Worm (Caenorhabditis elegans) whole organism, L1 larva: Measurements from ENCODE around the gene sptl-1.

ENCODE experiments used
- C16A3.4 ChIP-seq: fragments of 150-350 bp; optimal IDR thresholded peaks from 2 replicates; lab custom pipeline; 2014; ENCODE audit warnings: missing biosample characterization, missing genetic modification characterization
- aha-1 ChIP-seq: fragments of 150-350 bp; optimal IDR thresholded peaks from 2 replicates; lab custom pipeline; 2014; ENCODE audit warnings: missing biosample characterization, missing genetic modification characterization
- ama-1 ChIP-seq: fragments of 150-350 bp; optimal IDR thresholded peaks from 2 replicates; lab custom pipeline; 2014
- ceh-8 ChIP-seq: fragments of 200-800 bp; sonication (Bioruptor generic); optimal IDR thresholded peaks from 2 replicates; lab custom pipeline; 2018; ENCODE audit warnings: mild to moderate bottlenecking, missing genetic modification characterization, moderate library complexity, missing compliant biosample characterization
- ceh-90 ChIP-seq: sonication (generic microtip); optimal IDR thresholded peaks from 2 replicates; lab custom pipeline; 2016; ENCODE audit warnings: missing genetic modification characterization, missing compliant biosample characterization
- ces-1 ChIP-seq: fragments of 150-350 bp; optimal IDR thresholded peaks from 2 replicates; lab custom pipeline; 2014; ENCODE audit warnings: missing biosample characterization, missing genetic modification reagents, missing genetic modification characterization
- efl-1 ChIP-seq, 4 experiments: fragments of 150-350 bp; optimal IDR thresholded peaks in 3 of 4; peaks in 1 of 4; 1 replicate in 1 of 4; 2 replicates in 3 of 4; lab custom pipeline; 2014; ENCODE audit warnings: missing biosample characterization in 2 of 4, missing genetic modification characterization in 2 of 4, missing genetic modification reagents in 2 of 4
- efl-3 ChIP-seq: fragments of 200-800 bp; sonication (Bioruptor generic); optimal IDR thresholded peaks from 2 replicates; lab custom pipeline; 2018; ENCODE audit warnings: mild to moderate bottlenecking, missing genetic modification characterization, missing compliant biosample characterization
- elt-3 ChIP-seq, 6 experiments: fragments of 150-350 bp in 1 of 6; sonication (generic microtip); optimal IDR thresholded peaks; 2 replicates each; lab custom pipeline; 2017 to 2018; ENCODE audit warnings: missing biosample characterization in 6 of 6, missing genetic modification characterization in 6 of 6, inconsistent platforms in 1 of 6
- fkh-10 ChIP-seq: sonication (generic microtip); optimal IDR thresholded peaks from 2 replicates; lab custom pipeline; 2017; ENCODE audit warnings: missing biosample characterization, missing genetic modification reagents, missing genetic modification characterization
- fkh-4 ChIP-seq: sonication (generic microtip); optimal IDR thresholded peaks from 2 replicates; lab custom pipeline; 2016; ENCODE audit warnings: missing compliant biosample characterization, missing genetic modification characterization, borderline replicate concordance
- fkh-8 ChIP-seq: sonication (generic microtip); optimal IDR thresholded peaks from 2 replicates; lab custom pipeline; 2016; ENCODE audit warnings: mild to moderate bottlenecking, missing genetic modification characterization, missing compliant biosample characterization
- fos-1 ChIP-seq: fragments of 150-350 bp; optimal IDR thresholded peaks from 2 replicates; lab custom pipeline; 2014; ENCODE audit warnings: missing biosample characterization, missing genetic modification characterization
- grh-1 ChIP-seq: fragments of 200-800 bp; sonication (Bioruptor generic); IDR thresholded peaks from 2 replicates; pipeline ENCODE4 v1.3.6; 2022; ENCODE audit warnings: missing genetic modification reagents, missing genetic modification characterization, missing compliant biosample characterization
- hlh-4 ChIP-seq: sonication (generic microtip); optimal IDR thresholded peaks from 2 replicates; lab custom pipeline; 2016; ENCODE audit warnings: mild to moderate bottlenecking, missing genetic modification characterization, missing compliant biosample characterization
- lir-3 ChIP-seq: sonication (generic microtip); optimal IDR thresholded peaks from 2 replicates; lab custom pipeline; 2016; ENCODE audit warnings: mild to moderate bottlenecking, missing genetic modification characterization, moderate library complexity, missing compliant biosample characterization; ENCODE audit not compliant: poor library complexity
- mdl-1 ChIP-seq, 2 experiments: fragments of 150-350 bp; optimal IDR thresholded peaks; 2 replicates each; lab custom pipeline; 2014 to 2017; ENCODE audit warnings: missing biosample characterization in 2 of 2, missing genetic modification characterization in 2 of 2, inconsistent platforms in 1 of 2
- nhr-11 ChIP-seq: fragments of 150-350 bp; optimal IDR thresholded peaks from 2 replicates; lab custom pipeline; 2014; ENCODE audit warnings: missing biosample characterization, missing genetic modification characterization
- nhr-71 ChIP-seq: sonication (generic microtip); optimal IDR thresholded peaks from 2 replicates; lab custom pipeline; 2016; ENCODE audit warnings: mild to moderate bottlenecking, missing genetic modification characterization, moderate library complexity, missing compliant biosample characterization
- nhr-85 ChIP-seq: sonication (generic microtip); peaks from one replicate; lab custom pipeline; 2016; ENCODE audit warnings: missing genetic modification characterization, inconsistent platforms, missing compliant biosample characterization
- nhr-90 ChIP-seq: sonication (generic microtip); optimal IDR thresholded peaks from 2 replicates; lab custom pipeline; 2016; ENCODE audit warnings: mild to moderate bottlenecking, missing genetic modification characterization, missing compliant biosample characterization; ENCODE audit not compliant: poor library complexity
- pag-3 ChIP-seq: sonication (generic microtip); optimal IDR thresholded peaks from 2 replicates; lab custom pipeline; 2017; ENCODE audit warnings: missing genetic modification characterization, mild to moderate bottlenecking, missing compliant biosample characterization, antibody characterized with exemption, borderline replicate concordance; ENCODE audit not compliant: insufficient read depth
- pax-3 ChIP-seq: fragments of 200-800 bp; sonication (Bioruptor generic); optimal IDR thresholded peaks from 2 replicates; lab custom pipeline; 2018; ENCODE audit warnings: mild to moderate bottlenecking, missing genetic modification characterization, moderate library complexity, missing compliant biosample characterization
- skn-1 ChIP-seq: fragments of 150-350 bp; optimal IDR thresholded peaks from 2 replicates; lab custom pipeline; 2014; ENCODE audit warnings: missing biosample characterization, missing genetic modification characterization
- sup-37 ChIP-seq: fragments of 200-800 bp; sonication (Bioruptor generic); optimal IDR thresholded peaks from 2 replicates; lab custom pipeline; 2018; ENCODE audit warnings: mild to moderate bottlenecking, missing genetic modification characterization, missing compliant biosample characterization
- tbx-2 ChIP-seq: sonication (generic microtip); optimal IDR thresholded peaks from 2 replicates; lab custom pipeline; 2016; ENCODE audit warnings: missing genetic modification characterization, missing compliant biosample characterization
- tlp-1 ChIP-seq: fragments of 150-350 bp; optimal IDR thresholded peaks from 2 replicates; lab custom pipeline; 2014; ENCODE audit warnings: missing biosample characterization, missing genetic modification characterization
- unc-130 ChIP-seq: fragments of 150-350 bp; optimal IDR thresholded peaks from 2 replicates; lab custom pipeline; 2017; ENCODE audit warnings: missing biosample characterization, missing genetic modification characterization, inconsistent platforms
- unc-86 ChIP-seq: sonication (generic microtip); optimal IDR thresholded peaks from 2 replicates; lab custom pipeline; 2016; ENCODE audit warnings: missing genetic modification characterization, missing compliant biosample characterization
- unc-98 ChIP-seq: fragments of 200-800 bp; sonication (Bioruptor generic); IDR thresholded peaks from 2 replicates; pipeline ENCODE4 v1.3.6; 2022; ENCODE audit warnings: missing genetic modification characterization, missing compliant biosample characterization
- zag-1 ChIP-seq: fragments of 150-350 bp; optimal IDR thresholded peaks from 2 replicates; lab custom pipeline; 2014; ENCODE audit warnings: missing biosample characterization, missing genetic modification characterization
- ztf-4 ChIP-seq: fragments of 150-350 bp; optimal IDR thresholded peaks from 2 replicates; lab custom pipeline; 2014; ENCODE audit warnings: missing biosample characterization, missing genetic modification characterization

The sptl-1 gene

DNA sequence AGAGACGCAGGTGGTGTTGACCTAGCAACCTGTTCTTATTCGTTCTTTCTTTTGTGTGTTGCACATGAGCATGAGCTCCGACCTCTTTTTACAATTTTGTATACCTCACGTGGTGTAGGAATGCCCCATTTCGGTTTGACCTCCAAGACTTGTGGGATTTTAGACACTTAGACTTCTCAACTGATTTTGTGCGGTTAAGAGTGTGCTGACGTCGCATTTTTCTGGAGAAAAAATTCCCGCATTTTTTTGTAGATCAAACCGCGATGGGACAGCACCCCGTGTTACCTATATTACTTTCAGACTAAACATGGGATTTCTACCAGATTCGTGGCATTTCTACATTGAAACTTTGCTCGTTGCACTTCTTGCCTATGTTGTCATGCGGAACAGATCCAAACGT is at the start of gene sptl-1:
Gene sptl-1, plus strand, starts transcription at position 301 of the 400 bp plus-strand sequence.
- no peak for TF ChIP-seq efl-1 (optimal IDR thresholded peaks at IDR 0.05; lab: Kevin White, UChicago)
- peak in 1 of 2 experiments; percentile 35 for TF ChIP-seq efl-1 (GFP tag; optimal IDR thresholded peaks at IDR 0.05 in 1 of 2; lab: Kevin White, UChicago)
- no peak for TF ChIP-seq lir-3 (tag; lab: Kevin White, UChicago)
- TF ChIP-seq skn-1 (tag; lab: Kevin White, UChicago), result no peak
- TF ChIP-seq, all 84 proteins: peak for 1

- no peak for TF ChIP-seq fkh-4 (tag; lab: Kevin White, UChicago)
- no peak for TF ChIP-seq efl-1 (optimal IDR thresholded peaks at IDR 0.05; lab: Kevin White, UChicago)
- peak in 1 of 2 experiments; percentile 82 for TF ChIP-seq efl-1 (GFP tag; optimal IDR thresholded peaks at IDR 0.05 in 1 of 2; lab: Kevin White, UChicago)
Measured at ce11 chrII:4793-5192, 46.7 kb upstream of the sptl-1 start.

- TF ChIP-seq tbx-2 (tag; lab: Kevin White, UChicago), result no peak
- no peak for TF ChIP-seq unc-98 (GFP tag; lab: Robert Waterston, UW)
- no peak for TF ChIP-seq fkh-10 (GFP tag; lab: Kevin White, UChicago)
- no peak for TF ChIP-seq efl-3 (GFP tag; lab: Kevin White, UChicago)
- TF ChIP-seq aha-1 (tag; lab: Kevin White, UChicago), result no peak
- no peak for TF ChIP-seq pag-3 (tag; lab: Kevin White, UChicago)
- TF ChIP-seq C16A3.4, result no peak
- peak; percentile 86 for TF ChIP-seq fkh-8 (tag; lab: Kevin White, UChicago)
- TF ChIP-seq nhr-11, result peak; percentile 45
- peak; percentile 46 for TF ChIP-seq nhr-71 (tag; lab: Kevin White, UChicago)
- TF ChIP-seq nhr-85 (tag; lab: Kevin White, UChicago), result no peak
- no peak for TF ChIP-seq fos-1
- TF ChIP-seq unc-130 (tag; lab: Kevin White, UChicago), result no peak
- TF ChIP-seq ceh-90 (tag; lab: Kevin White, UChicago), result no peak
- no peak for TF ChIP-seq ama-1 (lab: Kevin White, UChicago)
- TF ChIP-seq hlh-4, result no peak
- no peak for TF ChIP-seq ceh-8 (GFP tag; lab: Kevin White, UChicago)
- TF ChIP-seq pax-3 (tag; lab: Kevin White, UChicago), result no peak
Measured at ce11 chrII:6349-6748, 45.1 kb upstream of the sptl-1 start, which contains the start of gene osta-1. TSS of gene osta-1 (plus strand) at chrII:6657.

DNA sequence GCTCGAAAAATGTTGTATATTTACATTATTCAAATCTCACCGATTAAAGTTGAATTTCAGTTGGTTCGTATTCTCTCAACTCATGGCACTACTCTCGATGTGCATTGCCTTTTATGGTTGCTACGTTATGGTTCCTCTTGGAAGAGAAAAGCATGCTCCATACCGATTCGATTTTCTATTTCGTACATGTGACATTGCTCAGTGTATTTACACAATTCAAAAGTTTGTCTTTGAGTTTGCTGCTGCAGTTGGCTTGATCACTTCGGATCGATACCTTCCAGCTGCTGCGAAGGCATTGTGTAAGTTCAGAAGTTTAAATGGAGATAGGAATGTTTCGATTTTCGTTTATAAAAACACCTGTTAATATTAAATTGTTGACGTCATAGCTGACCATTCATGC is 43.2 kb upstream of the sptl-1 start:
- TF ChIP-seq ama-1 (lab: Kevin White, UChicago) (no peak), grh-1 (no peak), tlp-1 (tag; lab: Kevin White, UChicago) (no peak), nhr-90 (tag; lab: Kevin White, UChicago) (no peak), mdl-1 (tag; optimal IDR thresholded peaks at IDR 0.05; lab: Kevin White, UChicago) (no peak), ztf-4 (tag; lab: Kevin White, UChicago) (no peak)

DNA sequence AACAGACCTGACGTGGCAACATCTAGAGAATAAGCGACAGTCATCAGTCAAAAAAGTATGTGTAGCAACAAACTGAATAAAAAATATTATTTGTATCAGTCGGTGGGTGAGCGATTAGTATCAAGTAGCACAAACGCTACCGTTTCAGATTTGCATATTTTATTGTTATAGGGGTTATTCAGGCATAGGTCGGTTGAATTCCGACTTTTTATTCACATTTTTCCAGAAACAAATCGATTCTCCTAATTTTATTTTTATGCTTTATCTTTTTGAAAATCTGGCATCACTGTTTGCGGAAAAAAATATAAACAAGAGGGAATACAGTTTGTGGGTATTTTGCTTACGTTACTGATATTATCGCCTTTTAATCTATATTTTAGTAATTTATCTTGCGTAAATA is 39.7 kb upstream of the sptl-1 start, which contains the start of gene best-4:
Gene best-4, minus strand, starts transcription at position 101 of the 400 bp plus-strand sequence.
- TF ChIP-seq ces-1 (GFP tag; lab: Kevin White, UChicago) (no peak), zag-1 (tag; lab: Kevin White, UChicago) (no peak)

DNA sequence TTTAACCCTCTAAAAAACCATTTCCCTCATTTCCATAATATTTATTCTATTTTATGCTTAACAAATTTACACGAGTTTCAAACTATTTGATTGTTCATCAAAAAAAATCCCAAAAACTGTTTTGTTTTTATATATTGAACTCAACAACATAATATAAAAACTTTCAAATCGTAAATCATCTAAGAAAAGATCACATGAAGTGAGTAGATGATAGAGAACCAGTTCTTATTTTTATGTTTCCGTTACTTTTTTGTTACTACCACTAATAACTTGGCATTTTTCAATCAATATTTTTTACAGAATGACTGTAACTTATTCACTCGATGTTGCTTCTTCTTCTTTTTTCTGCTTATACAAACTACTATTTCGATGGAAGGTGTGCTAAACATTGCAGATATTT is 38.8 kb upstream of the sptl-1 start, which contains the start of gene best-3:
Gene best-3, plus strand, starts transcription at position 301 of the 400 bp plus-strand sequence.
- TF ChIP-seq sup-37 (no peak), elt-3 (tag; optimal IDR thresholded peaks at IDR 0.05; lab: Kevin White, UChicago) (no peak), unc-130 (tag; lab: Kevin White, UChicago) (no peak), unc-86 (tag; lab: Kevin White, UChicago) (no peak)
- TF ChIP-seq, all 84 proteins: peak for 0
